Worm (Caenorhabditis elegans) whole organism, L2 larva: ENCODE results near the gene Y43C5B.3.

ENCODE experiments used
- F13H6.1 ChIP-seq: sonication (generic microtip); optimal IDR thresholded peaks from 2 replicates; lab custom pipeline; 2016; ENCODE audit warnings: missing genetic modification characterization, missing compliant biosample characterization
- nhr-12 ChIP-seq: fragments of 150-350 bp; optimal IDR thresholded peaks from 2 replicates; lab custom pipeline; 2014; ENCODE audit warnings: missing biosample characterization, missing genetic modification characterization
- nhr-237 ChIP-seq: fragments of 150-350 bp; optimal IDR thresholded peaks from 2 replicates; lab custom pipeline; 2014; ENCODE audit warnings: missing biosample characterization, missing genetic modification characterization
- snpc-4 ChIP-seq: fragments of 150-350 bp; optimal IDR thresholded peaks from 2 replicates; lab custom pipeline; 2014; ENCODE audit warnings: missing biosample characterization, missing genetic modification characterization
- ztf-11 ChIP-seq: sonication (generic microtip); optimal IDR thresholded peaks from 2 replicates; lab custom pipeline; 2017; ENCODE audit warnings: missing biosample characterization, missing genetic modification characterization

- no peak for TF ChIP-seq nhr-12 (tag; lab: Kevin White, UChicago)
- no peak for TF ChIP-seq ztf-11 (tag; lab: Kevin White, UChicago)
- TF ChIP-seq snpc-4 (tag; lab: Kevin White, UChicago) = no peak
- no peak for TF ChIP-seq nhr-237 (tag; lab: Kevin White, UChicago)
- TF ChIP-seq F13H6.1 (tag; lab: Kevin White, UChicago) = no peak
Measured at ce11 chrIV:10381035-10381434, 30.6 kb downstream of the Y43C5B.3 start.
